Worm (Caenorhabditis elegans) whole organism, mixed stage, embryonic: ENCODE results near the gene F11G11.15.

ENCODE experiments used
- M03D4.4 ChIP-seq: sonication (generic microtip); optimal IDR thresholded peaks from 2 replicates; lab custom pipeline; 2017; ENCODE audit warnings: mild to moderate bottlenecking, missing genetic modification characterization, missing compliant biosample characterization
- bed-3 ChIP-seq: fragments of 200-800 bp; sonication (Bioruptor generic); optimal IDR thresholded peaks from 3 replicates; lab custom pipeline; 2018; ENCODE audit warnings: mild to moderate bottlenecking, missing genetic modification characterization, moderate library complexity, missing compliant biosample characterization
- blmp-1 ChIP-seq: fragments of 150-350 bp; optimal IDR thresholded peaks from 2 replicates; lab custom pipeline; 2014; ENCODE audit warnings: missing biosample characterization, missing genetic modification characterization
- ceh-39 ChIP-seq: fragments of 150-350 bp; optimal IDR thresholded peaks from 2 replicates; lab custom pipeline; 2014; ENCODE audit warnings: missing biosample characterization, missing genetic modification characterization
- ceh-83 ChIP-seq: fragments of 200-800 bp; sonication (Bioruptor generic); optimal IDR thresholded peaks from 2 replicates; lab custom pipeline; 2018; ENCODE audit warnings: mild to moderate bottlenecking, missing genetic modification characterization, missing compliant biosample characterization
- ces-1 ChIP-seq: fragments of 150-350 bp; optimal IDR thresholded peaks from 2 replicates; lab custom pipeline; 2014; ENCODE audit warnings: missing biosample characterization, missing genetic modification reagents, missing genetic modification characterization
- cnd-1 ChIP-seq: fragments of 200-800 bp; sonication (Bioruptor generic); optimal IDR thresholded peaks from 2 replicates; lab custom pipeline; 2018; ENCODE audit warnings: mild to moderate bottlenecking, missing genetic modification characterization, missing compliant biosample characterization
- drap-1 ChIP-seq: fragments of 200-800 bp; sonication (Bioruptor generic); optimal IDR thresholded peaks from 3 replicates; lab custom pipeline; 2018; ENCODE audit warnings: mild to moderate bottlenecking, missing genetic modification characterization, missing compliant biosample characterization
- elt-1 ChIP-seq: sonication (generic microtip); optimal IDR thresholded peaks from 2 replicates; lab custom pipeline; 2017; ENCODE audit warnings: missing genetic modification characterization, mild to moderate bottlenecking, missing compliant biosample characterization, antibody characterized with exemption, moderate library complexity, borderline replicate concordance; ENCODE audit not compliant: insufficient read depth
- elt-3 ChIP-seq: fragments of 150-350 bp; optimal IDR thresholded peaks from 2 replicates; lab custom pipeline; 2014; ENCODE audit warnings: missing biosample characterization, missing genetic modification characterization
- ham-2 ChIP-seq: fragments of 200-800 bp; sonication (Bioruptor generic); optimal IDR thresholded peaks from 2 replicates; lab custom pipeline; 2018; ENCODE audit warnings: mild to moderate bottlenecking, missing genetic modification characterization, missing compliant biosample characterization
- hlh-1 ChIP-seq: fragments of 150-350 bp; optimal IDR thresholded peaks from 2 replicates; lab custom pipeline; 2014; ENCODE audit warnings: missing biosample characterization, missing genetic modification reagents, missing genetic modification characterization
- lin-13 ChIP-seq: fragments of 150-350 bp; optimal IDR thresholded peaks from 2 replicates; lab custom pipeline; 2014; ENCODE audit warnings: missing biosample characterization, missing genetic modification characterization
- lin-32 ChIP-seq: fragments of 200-800 bp; sonication (Bioruptor generic); optimal IDR thresholded peaks from 2 replicates; lab custom pipeline; 2018; ENCODE audit warnings: mild to moderate bottlenecking, missing genetic modification characterization, missing compliant biosample characterization
- lsy-2 ChIP-seq: fragments of 150-350 bp; optimal IDR thresholded peaks from 2 replicates; lab custom pipeline; 2014; ENCODE audit warnings: missing biosample characterization, missing genetic modification characterization
- mab-5 ChIP-seq: fragments of 150-350 bp; optimal IDR thresholded peaks from 2 replicates; lab custom pipeline; 2014; ENCODE audit warnings: missing biosample characterization, missing genetic modification characterization
- mep-1 ChIP-seq: fragments of 150-350 bp; optimal IDR thresholded peaks from 2 replicates; lab custom pipeline; 2017; ENCODE audit warnings: missing biosample characterization, missing genetic modification reagents, missing genetic modification characterization, inconsistent platforms
- mls-2 ChIP-seq: sonication (generic microtip); optimal IDR thresholded peaks from 2 replicates; lab custom pipeline; 2016; ENCODE audit warnings: mild to moderate bottlenecking, missing genetic modification characterization, moderate library complexity, missing compliant biosample characterization
- nhr-12 ChIP-seq: fragments of 150-350 bp; optimal IDR thresholded peaks from 2 replicates; lab custom pipeline; 2014; ENCODE audit warnings: missing biosample characterization, missing genetic modification characterization
- nhr-2 ChIP-seq: fragments of 150-350 bp; optimal IDR thresholded peaks from 2 replicates; lab custom pipeline; 2014; ENCODE audit warnings: missing biosample characterization, missing genetic modification characterization
- nhr-28 ChIP-seq: fragments of 150-350 bp; optimal IDR thresholded peaks from 2 replicates; lab custom pipeline; 2014; ENCODE audit warnings: missing biosample characterization, missing genetic modification characterization
- nhr-76 ChIP-seq: sonication (generic microtip); optimal IDR thresholded peaks from 2 replicates; lab custom pipeline; 2017; ENCODE audit warnings: missing biosample characterization, missing genetic modification characterization
- sem-2 ChIP-seq: fragments of 200-800 bp; sonication (Bioruptor generic); optimal IDR thresholded peaks from 2 replicates; lab custom pipeline; 2018; ENCODE audit warnings: mild to moderate bottlenecking, missing genetic modification characterization, missing compliant biosample characterization
- snpc-4 ChIP-seq: fragments of 150-350 bp; optimal IDR thresholded peaks from 2 replicates; lab custom pipeline; 2014; ENCODE audit warnings: missing biosample characterization, missing genetic modification characterization
- sptf-1 ChIP-seq: sonication (generic microtip); optimal IDR thresholded peaks from 2 replicates; lab custom pipeline; 2017; ENCODE audit warnings: mild to moderate bottlenecking, missing genetic modification characterization, moderate library complexity, missing compliant biosample characterization
- unc-39 ChIP-seq: fragments of 150-350 bp; optimal IDR thresholded peaks from 2 replicates; lab custom pipeline; 2014; ENCODE audit warnings: missing biosample characterization, missing genetic modification characterization
- unc-62 ChIP-seq: fragments of 150-350 bp; optimal IDR thresholded peaks from 2 replicates; lab custom pipeline; 2014; ENCODE audit warnings: missing biosample characterization, missing genetic modification reagents, missing genetic modification characterization
- zip-8 ChIP-seq: fragments of 150-350 bp; optimal IDR thresholded peaks from 2 replicates; lab custom pipeline; 2014; ENCODE audit warnings: missing biosample characterization, missing genetic modification characterization
- ztf-11 ChIP-seq: fragments of 150-350 bp; optimal IDR thresholded peaks from 2 replicates; lab custom pipeline; 2014; ENCODE audit warnings: missing biosample characterization, missing genetic modification characterization

F11G11.15 gene

ce11 chrII:4869793-4870343, 4.8 kb upstream of the F11G11.15 start:
- TF ChIP-seq snpc-4 (no peak), ham-2 (no peak), mab-5 (tag; lab: Kevin White, UChicago) (no peak), nhr-28 (tag; lab: Kevin White, UChicago) (no peak), mep-1 (tag; lab: Kevin White, UChicago) (no peak), cnd-1 (no peak)

- TF ChIP-seq snpc-4 (no peak), lin-13 (tag; lab: Kevin White, UChicago) (no peak), lsy-2 (no peak), ztf-11 (tag; lab: Kevin White, UChicago) (no peak), nhr-12 (tag; lab: Kevin White, UChicago) (no peak), nhr-28 (tag; lab: Kevin White, UChicago) (no peak), ham-2 (no peak), hlh-1 (no peak)
Observed at ce11 chrII:4870691-4871090, 4.0 kb upstream of the F11G11.15 start, which contains the start of gene col-20. TSS of gene col-20 (minus strand) at chrII:4870791.

- TF ChIP-seq hlh-1 = no peak
- no peak for TF ChIP-seq ceh-39 (tag; lab: Kevin White, UChicago)
- TF ChIP-seq elt-3 (tag; lab: Kevin White, UChicago) = no peak
- TF ChIP-seq cnd-1 = no peak
- no peak for TF ChIP-seq mep-1 (tag; lab: Kevin White, UChicago)
- no peak for TF ChIP-seq nhr-12 (tag; lab: Kevin White, UChicago)
- no peak for TF ChIP-seq zip-8 (tag; lab: Kevin White, UChicago)
- no peak for TF ChIP-seq ztf-11 (tag; lab: Kevin White, UChicago)
- no peak for TF ChIP-seq nhr-76
- no peak for TF ChIP-seq nhr-28 (tag; lab: Kevin White, UChicago)
- no peak for TF ChIP-seq ham-2
- no peak for TF ChIP-seq lin-13 (tag; lab: Kevin White, UChicago)
- TF ChIP-seq bed-3 (GFP tag; lab: Kevin White, UChicago) = no peak
- no peak for TF ChIP-seq sem-2 (GFP tag; lab: Kevin White, UChicago)
- TF ChIP-seq lin-32 (GFP tag; lab: Kevin White, UChicago) = no peak
- TF ChIP-seq drap-1 (GFP tag; lab: Kevin White, UChicago) = no peak
- TF ChIP-seq lsy-2 = no peak
- TF ChIP-seq M03D4.4 (tag; lab: Kevin White, UChicago) = no peak
- TF ChIP-seq, all 35 proteins: peak for 0
Observed at ce11 chrII:4871834-4872233, 2.8 kb upstream of the F11G11.15 start.

- TF ChIP-seq drap-1 (GFP tag; lab: Kevin White, UChicago) (no peak), mab-5 (tag; lab: Kevin White, UChicago) (no peak), blmp-1 (tag; lab: Kevin White, UChicago) (no peak), ztf-11 (tag; lab: Kevin White, UChicago) (no peak), ces-1 (GFP tag; lab: Kevin White, UChicago) (no peak), ceh-39 (tag; lab: Kevin White, UChicago) (no peak), mep-1 (tag; lab: Kevin White, UChicago) (no peak), sptf-1 (tag; lab: Kevin White, UChicago) (no peak), nhr-28 (tag; lab: Kevin White, UChicago) (no peak)
Observed at ce11 chrII:4873029-4873428, 1.6 kb upstream of the F11G11.15 start, which contains the start of gene col-73. TSS of gene col-73 (minus strand) at chrII:4873129.

ce11 chrII:4876091-4876490, 1.4 kb downstream of the F11G11.15 start, which contains the start of gene F11G11.13:
TSS of gene F11G11.13 (minus strand) at chrII:4876179.
- no peak for TF ChIP-seq blmp-1 (tag; lab: Kevin White, UChicago)

ce11 chrII:4879629-4880028, 5.0 kb downstream of the F11G11.15 start, which contains the start of gene gst-6:
TSS of gene gst-6 (plus strand) at chrII:4879891.
- no peak for TF ChIP-seq elt-1 (tag; lab: Kevin White, UChicago)
- TF ChIP-seq unc-39 (tag; lab: Kevin White, UChicago) = no peak
- no peak for TF ChIP-seq ceh-83 (GFP tag; lab: Kevin White, UChicago)
- TF ChIP-seq nhr-12 (tag; lab: Kevin White, UChicago) = no peak
- TF ChIP-seq unc-62 = no peak
- TF ChIP-seq ces-1 (GFP tag; lab: Kevin White, UChicago) = no peak
- TF ChIP-seq nhr-28 (tag; lab: Kevin White, UChicago) = no peak
- no peak for TF ChIP-seq ztf-11 (tag; lab: Kevin White, UChicago)
- no peak for TF ChIP-seq ham-2
- TF ChIP-seq mls-2 (tag; lab: Kevin White, UChicago) = no peak
- TF ChIP-seq snpc-4 = no peak
- TF ChIP-seq nhr-2 = no peak
- TF ChIP-seq mep-1 (tag; lab: Kevin White, UChicago) = no peak
- no peak for TF ChIP-seq drap-1 (GFP tag; lab: Kevin White, UChicago)
- no peak for TF ChIP-seq M03D4.4 (tag; lab: Kevin White, UChicago)
